Worm (Caenorhabditis elegans): ENCODE results near the gene exh-1.

ce11 chrV:3151862-3152261 lies 5.0 kb upstream of the exh-1 start, which contains the start of gene srab-6:
- TF ChIP-seq flt-1 (GFP tag; IDR thresholded peaks at IDR 0.05) (no peak), cog-1 (tag; optimal IDR thresholded peaks at IDR 0.05) (no peak)

All from whole organism, midembryonic.